Worm (Caenorhabditis elegans): ENCODE results near the gene F36H5.9.
A peak's percentile ranks its signal among the peaks of the same experiment; 100 is the strongest.

Gene F36H5.9

ce11 chrII:1731932-1732331 lies 21.0 kb downstream of the F36H5.9 start, which contains the start of gene ceh-82:
Gene ceh-82 (plus strand): TSS chrII:1732232.
- no peak for TF ChIP-seq hlh-17 (GFP tag; optimal IDR thresholded peaks at IDR 0.05; ENCODE audit: borderline replicate concordance)
- no peak for TF ChIP-seq unc-130 (tag; optimal IDR thresholded peaks at IDR 0.05)
- TF ChIP-seq egl-27 (tag; optimal IDR thresholded peaks at IDR 0.05), result no peak
- no peak for TF ChIP-seq ceh-8 (GFP tag; optimal IDR thresholded peaks at IDR 0.05)
- TF ChIP-seq xbp-1 (tag; optimal IDR thresholded peaks at IDR 0.05), result no peak
- no peak for TF ChIP-seq rnt-1 (tag; optimal IDR thresholded peaks at IDR 0.05)
- TF ChIP-seq ceh-63 (GFP tag; optimal IDR thresholded peaks at IDR 0.05), result no peak
- TF ChIP-seq ces-1 (GFP tag; optimal IDR thresholded peaks at IDR 0.05), result no peak
- no peak for TF ChIP-seq aly-2 (tag; optimal IDR thresholded peaks at IDR 0.05)
- no peak for TF ChIP-seq jun-1 (tag; optimal IDR thresholded peaks at IDR 0.05)
- no peak for TF ChIP-seq lin-13 (GFP tag; optimal IDR thresholded peaks at IDR 0.05)
- no peak for TF ChIP-seq sox-4 (tag; optimal IDR thresholded peaks at IDR 0.05)
- TF ChIP-seq egl-13 (tag; optimal IDR thresholded peaks at IDR 0.05), result no peak
- TF ChIP-seq grh-1 (GFP tag; IDR thresholded peaks at IDR 0.05), result no peak
- TF ChIP-seq lin-15B (tag; optimal IDR thresholded peaks at IDR 0.05), result no peak
- TF ChIP-seq swsn-7 (tag; optimal IDR thresholded peaks at IDR 0.05), result no peak
- no peak for TF ChIP-seq tlp-1 (tag; optimal IDR thresholded peaks at IDR 0.05)
- TF ChIP-seq nhr-77 (tag; optimal IDR thresholded peaks at IDR 0.05), result no peak
- TF ChIP-seq C04F5.9 (tag; optimal IDR thresholded peaks at IDR 0.05), result no peak
- no peak for TF ChIP-seq hlh-4 (tag; optimal IDR thresholded peaks at IDR 0.05)

- TF ChIP-seq rnt-1 (tag; optimal IDR thresholded peaks at IDR 0.05) (no peak), xbp-1 (tag; optimal IDR thresholded peaks at IDR 0.05) (no peak), unc-30 (tag; optimal IDR thresholded peaks at IDR 0.05) (no peak), blmp-1 (tag; optimal IDR thresholded peaks at IDR 0.05) (no peak), egl-13 (tag; optimal IDR thresholded peaks at IDR 0.05) (no peak), lin-39 (tag; optimal IDR thresholded peaks at IDR 0.05) (no peak), F16B12.6 (tag; optimal IDR thresholded peaks at IDR 0.05) (no peak), zag-1 (tag; optimal IDR thresholded peaks at IDR 0.05) (no peak), snu-23 (GFP tag; optimal IDR thresholded peaks at IDR 0.05) (no peak), efl-1 (optimal IDR thresholded peaks at IDR 0.05) (no peak), efl-1 (GFP tag; optimal IDR thresholded peaks at IDR 0.05 in 1 of 2) (no peak), vab-15 (tag; optimal IDR thresholded peaks at IDR 0.05) (no peak), ceh-82 (tag; optimal IDR thresholded peaks at IDR 0.05) (no peak), jun-1 (tag; optimal IDR thresholded peaks at IDR 0.05) (no peak), elt-3 (tag; optimal IDR thresholded peaks at IDR 0.05) (no peak), skn-1 (tag; optimal IDR thresholded peaks at IDR 0.05) (no peak), ama-1 (optimal IDR thresholded peaks at IDR 0.05) (no peak), nhr-84 (tag; optimal IDR thresholded peaks at IDR 0.05) (no peak), lin-13 (GFP tag; optimal IDR thresholded peaks at IDR 0.05) (no peak), mep-1 (tag; optimal IDR thresholded peaks at IDR 0.05) (no peak)
These were observed 22.8 kb downstream of the F36H5.9 start, which contains the start of gene ceh-81 for ce11 chrII:1730103-1730502. Gene ceh-81 (plus strand): TSS chrII:1730403.

ce11 chrII:1728253-1728652 lies 24.6 kb downstream of the F36H5.9 start, which contains the start of gene btb-9:
Gene btb-9 (plus strand): TSS chrII:1728506.
- TF ChIP-seq efl-3 (GFP tag; optimal IDR thresholded peaks at IDR 0.05) (no peak), zag-1 (tag; optimal IDR thresholded peaks at IDR 0.05) (no peak), efl-1 (optimal IDR thresholded peaks at IDR 0.05) (no peak), efl-1 (GFP tag; optimal IDR thresholded peaks at IDR 0.05 in 1 of 2) (no peak), unc-30 (tag; optimal IDR thresholded peaks at IDR 0.05) (no peak), dpl-1 (GFP tag; optimal IDR thresholded peaks at IDR 0.05) (no peak), mab-9 (GFP tag; IDR thresholded peaks at IDR 0.05) (no peak), ces-1 (GFP tag; optimal IDR thresholded peaks at IDR 0.05) (no peak), unc-62 (GFP tag; optimal IDR thresholded peaks at IDR 0.05) (no peak), lin-35 (GFP tag; optimal IDR thresholded peaks at IDR 0.05) (peak in 1 of 2 experiments; percentile 28), ets-5 (GFP tag; IDR thresholded peaks at IDR 0.05) (no peak), elt-2 (tag; optimal IDR thresholded peaks at IDR 0.05) (peak; percentile 86), pqm-1 (tag; optimal IDR thresholded peaks at IDR 0.05) (peak; percentile 26), lin-13 (GFP tag; optimal IDR thresholded peaks at IDR 0.05) (no peak), F16B12.6 (tag; optimal IDR thresholded peaks at IDR 0.05) (no peak)

All from whole organism, L1 larva.